Worm (Caenorhabditis elegans) whole organism, mixed stage, embryonic: ENCODE results near the gene C34C12.7.

Experiments
- M03D4.4 ChIP-seq: sonication (generic microtip); optimal IDR thresholded peaks from 2 replicates; lab custom pipeline; 2017; ENCODE audit warnings: mild to moderate bottlenecking, missing genetic modification characterization, missing compliant biosample characterization
- bed-3 ChIP-seq: fragments of 200-800 bp; sonication (Bioruptor generic); optimal IDR thresholded peaks from 3 replicates; lab custom pipeline; 2018; ENCODE audit warnings: mild to moderate bottlenecking, missing genetic modification characterization, moderate library complexity, missing compliant biosample characterization
- blmp-1 ChIP-seq: fragments of 150-350 bp; optimal IDR thresholded peaks from 2 replicates; lab custom pipeline; 2014; ENCODE audit warnings: missing biosample characterization, missing genetic modification characterization
- ceh-39 ChIP-seq: fragments of 150-350 bp; optimal IDR thresholded peaks from 2 replicates; lab custom pipeline; 2014; ENCODE audit warnings: missing biosample characterization, missing genetic modification characterization
- ceh-43 ChIP-seq: fragments of 200-800 bp; sonication (Bioruptor generic); optimal IDR thresholded peaks from 2 replicates; lab custom pipeline; 2018; ENCODE audit warnings: mild to moderate bottlenecking, missing genetic modification characterization, moderate library complexity, missing compliant biosample characterization
- ceh-83 ChIP-seq: fragments of 200-800 bp; sonication (Bioruptor generic); optimal IDR thresholded peaks from 2 replicates; lab custom pipeline; 2018; ENCODE audit warnings: mild to moderate bottlenecking, missing genetic modification characterization, missing compliant biosample characterization
- ces-1 ChIP-seq: fragments of 150-350 bp; optimal IDR thresholded peaks from 2 replicates; lab custom pipeline; 2014; ENCODE audit warnings: missing biosample characterization, missing genetic modification reagents, missing genetic modification characterization
- cnd-1 ChIP-seq: fragments of 200-800 bp; sonication (Bioruptor generic); optimal IDR thresholded peaks from 2 replicates; lab custom pipeline; 2018; ENCODE audit warnings: mild to moderate bottlenecking, missing genetic modification characterization, missing compliant biosample characterization
- drap-1 ChIP-seq: fragments of 200-800 bp; sonication (Bioruptor generic); optimal IDR thresholded peaks from 3 replicates; lab custom pipeline; 2018; ENCODE audit warnings: mild to moderate bottlenecking, missing genetic modification characterization, missing compliant biosample characterization
- elt-1 ChIP-seq: sonication (generic microtip); optimal IDR thresholded peaks from 2 replicates; lab custom pipeline; 2017; ENCODE audit warnings: missing genetic modification characterization, mild to moderate bottlenecking, missing compliant biosample characterization, antibody characterized with exemption, moderate library complexity, borderline replicate concordance; ENCODE audit not compliant: insufficient read depth
- elt-3 ChIP-seq: fragments of 150-350 bp; optimal IDR thresholded peaks from 2 replicates; lab custom pipeline; 2014; ENCODE audit warnings: missing biosample characterization, missing genetic modification characterization
- flh-1 ChIP-seq: fragments of 200-800 bp; sonication (Bioruptor generic); optimal IDR thresholded peaks from 2 replicates; lab custom pipeline; 2018; ENCODE audit warnings: mild to moderate bottlenecking, missing genetic modification characterization, moderate library complexity, missing compliant biosample characterization
- ham-2 ChIP-seq: fragments of 200-800 bp; sonication (Bioruptor generic); optimal IDR thresholded peaks from 2 replicates; lab custom pipeline; 2018; ENCODE audit warnings: mild to moderate bottlenecking, missing genetic modification characterization, missing compliant biosample characterization
- hlh-1 ChIP-seq: fragments of 150-350 bp; optimal IDR thresholded peaks from 2 replicates; lab custom pipeline; 2014; ENCODE audit warnings: missing biosample characterization, missing genetic modification reagents, missing genetic modification characterization
- lin-13 ChIP-seq: fragments of 150-350 bp; optimal IDR thresholded peaks from 2 replicates; lab custom pipeline; 2014; ENCODE audit warnings: missing biosample characterization, missing genetic modification characterization
- lin-32 ChIP-seq: fragments of 200-800 bp; sonication (Bioruptor generic); optimal IDR thresholded peaks from 2 replicates; lab custom pipeline; 2018; ENCODE audit warnings: mild to moderate bottlenecking, missing genetic modification characterization, missing compliant biosample characterization
- lsy-2 ChIP-seq: fragments of 150-350 bp; optimal IDR thresholded peaks from 2 replicates; lab custom pipeline; 2014; ENCODE audit warnings: missing biosample characterization, missing genetic modification characterization
- mab-5 ChIP-seq: fragments of 150-350 bp; optimal IDR thresholded peaks from 2 replicates; lab custom pipeline; 2014; ENCODE audit warnings: missing biosample characterization, missing genetic modification characterization
- mep-1 ChIP-seq: fragments of 150-350 bp; optimal IDR thresholded peaks from 2 replicates; lab custom pipeline; 2017; ENCODE audit warnings: missing biosample characterization, missing genetic modification reagents, missing genetic modification characterization, inconsistent platforms
- mls-2 ChIP-seq: sonication (generic microtip); optimal IDR thresholded peaks from 2 replicates; lab custom pipeline; 2016; ENCODE audit warnings: mild to moderate bottlenecking, missing genetic modification characterization, moderate library complexity, missing compliant biosample characterization
- nhr-12 ChIP-seq: fragments of 150-350 bp; optimal IDR thresholded peaks from 2 replicates; lab custom pipeline; 2014; ENCODE audit warnings: missing biosample characterization, missing genetic modification characterization
- nhr-2 ChIP-seq: fragments of 150-350 bp; optimal IDR thresholded peaks from 2 replicates; lab custom pipeline; 2014; ENCODE audit warnings: missing biosample characterization, missing genetic modification characterization
- nhr-237 ChIP-seq: fragments of 150-350 bp; optimal IDR thresholded peaks from 2 replicates; lab custom pipeline; 2014; ENCODE audit warnings: missing biosample characterization, missing genetic modification characterization
- nhr-28 ChIP-seq: fragments of 150-350 bp; optimal IDR thresholded peaks from 2 replicates; lab custom pipeline; 2014; ENCODE audit warnings: missing biosample characterization, missing genetic modification characterization
- nhr-76 ChIP-seq: sonication (generic microtip); optimal IDR thresholded peaks from 2 replicates; lab custom pipeline; 2017; ENCODE audit warnings: missing biosample characterization, missing genetic modification characterization
- pha-4 ChIP-seq: fragments of 150-350 bp; optimal IDR thresholded peaks from 2 replicates; lab custom pipeline; 2018; ENCODE audit warnings: missing biosample characterization, missing genetic modification reagents, missing genetic modification characterization
- sem-2 ChIP-seq: fragments of 200-800 bp; sonication (Bioruptor generic); optimal IDR thresholded peaks from 2 replicates; lab custom pipeline; 2018; ENCODE audit warnings: mild to moderate bottlenecking, missing genetic modification characterization, missing compliant biosample characterization
- snpc-4 ChIP-seq: fragments of 150-350 bp; optimal IDR thresholded peaks from 2 replicates; lab custom pipeline; 2014; ENCODE audit warnings: missing biosample characterization, missing genetic modification characterization
- sptf-1 ChIP-seq: sonication (generic microtip); optimal IDR thresholded peaks from 2 replicates; lab custom pipeline; 2017; ENCODE audit warnings: mild to moderate bottlenecking, missing genetic modification characterization, moderate library complexity, missing compliant biosample characterization
- tbx-8 ChIP-seq: fragments of 200-800 bp; sonication (Bioruptor generic); optimal IDR thresholded peaks from 2 replicates; lab custom pipeline; 2018; ENCODE audit warnings: mild to moderate bottlenecking, missing genetic modification characterization, moderate library complexity, missing compliant biosample characterization
- unc-120 ChIP-seq: sonication (generic microtip); optimal IDR thresholded peaks from 2 replicates; lab custom pipeline; 2017; ENCODE audit warnings: missing genetic modification characterization, missing compliant biosample characterization; ENCODE audit not compliant: poor library complexity, severe bottlenecking
- unc-39 ChIP-seq: fragments of 150-350 bp; optimal IDR thresholded peaks from 2 replicates; lab custom pipeline; 2014; ENCODE audit warnings: missing biosample characterization, missing genetic modification characterization
- unc-62 ChIP-seq: fragments of 150-350 bp; optimal IDR thresholded peaks from 2 replicates; lab custom pipeline; 2014; ENCODE audit warnings: missing biosample characterization, missing genetic modification reagents, missing genetic modification characterization
- zip-8 ChIP-seq: fragments of 150-350 bp; optimal IDR thresholded peaks from 2 replicates; lab custom pipeline; 2014; ENCODE audit warnings: missing biosample characterization, missing genetic modification characterization
- ztf-11 ChIP-seq: fragments of 150-350 bp; optimal IDR thresholded peaks from 2 replicates; lab custom pipeline; 2014; ENCODE audit warnings: missing biosample characterization, missing genetic modification characterization

The C34C12.7 gene

ce11 chrIII:3461403-3461802 lies 26.7 kb downstream of the C34C12.7 start, which contains the start of gene pph-6:
pph-6 (plus strand) TSS chrIII:3461703.
- no peak for TF ChIP-seq M03D4.4 (tag; lab: Kevin White, UChicago)
- TF ChIP-seq nhr-28, result no peak
- TF ChIP-seq mep-1 (tag; lab: Kevin White, UChicago), result no peak
- no peak for TF ChIP-seq snpc-4
- TF ChIP-seq tbx-8 (GFP tag; lab: Kevin White, UChicago), result no peak
- no peak for TF ChIP-seq elt-1 (tag; lab: Kevin White, UChicago)
- no peak for TF ChIP-seq ceh-39 (tag; lab: Kevin White, UChicago)
- no peak for TF ChIP-seq mab-5 (tag; lab: Kevin White, UChicago)
- no peak for TF ChIP-seq ztf-11
- no peak for TF ChIP-seq blmp-1 (tag; lab: Kevin White, UChicago)
- TF ChIP-seq lsy-2 (tag; lab: Kevin White, UChicago), result no peak
- no peak for TF ChIP-seq zip-8 (tag; lab: Kevin White, UChicago)
- no peak for TF ChIP-seq lin-32 (GFP tag; lab: Kevin White, UChicago)
- TF ChIP-seq pha-4 (tag; lab: Kevin White, UChicago), result no peak
- no peak for TF ChIP-seq unc-62 (GFP tag; lab: Kevin White, UChicago)
- TF ChIP-seq ceh-83 (GFP tag; lab: Kevin White, UChicago), result no peak
- no peak for TF ChIP-seq flh-1 (GFP tag; lab: Kevin White, UChicago)

ce11 chrIII:3460061-3460460 lies 28.1 kb downstream of the C34C12.7 start, which contains the start of gene C34C12.8:
C34C12.8 (plus strand) TSS chrIII:3460406.
- peak; percentile 80 for TF ChIP-seq nhr-237 (tag; lab: Kevin White, UChicago)
- TF ChIP-seq nhr-12 (tag; lab: Kevin White, UChicago), result no peak
- TF ChIP-seq flh-1 (GFP tag; lab: Kevin White, UChicago), result no peak
- no peak for TF ChIP-seq sem-2 (GFP tag; lab: Kevin White, UChicago)
- TF ChIP-seq pha-4 (tag; lab: Kevin White, UChicago), result peak; percentile 90
- no peak for TF ChIP-seq nhr-76
- peak; percentile 4 for TF ChIP-seq nhr-28
- no peak for TF ChIP-seq ham-2 (GFP tag; lab: Kevin White, UChicago)
- TF ChIP-seq lin-32 (GFP tag; lab: Kevin White, UChicago), result no peak
- no peak for TF ChIP-seq ceh-83 (GFP tag; lab: Kevin White, UChicago)
- peak; percentile 90 for TF ChIP-seq mep-1 (tag; lab: Kevin White, UChicago)
- peak; percentile 92 for TF ChIP-seq ces-1 (GFP tag; lab: Kevin White, UChicago)
- peak; percentile 56 for TF ChIP-seq cnd-1 (tag; lab: Kevin White, UChicago)
- peak; percentile 3 for TF ChIP-seq unc-62 (GFP tag; lab: Kevin White, UChicago)
- TF ChIP-seq mab-5 (tag; lab: Kevin White, UChicago), result no peak
- peak; percentile 88 for TF ChIP-seq lsy-2 (tag; lab: Kevin White, UChicago)
- no peak for TF ChIP-seq unc-39 (tag; lab: Kevin White, UChicago)
- TF ChIP-seq snpc-4, result no peak
- no peak for TF ChIP-seq ztf-11
- peak; percentile 32 for TF ChIP-seq ceh-43 (GFP tag; lab: Kevin White, UChicago)
- peak; percentile 39 for TF ChIP-seq drap-1 (GFP tag; lab: Kevin White, UChicago)
- no peak for TF ChIP-seq elt-1 (tag; lab: Kevin White, UChicago)
- TF ChIP-seq lin-13, result peak; percentile 95
- no peak for TF ChIP-seq zip-8 (tag; lab: Kevin White, UChicago)
- TF ChIP-seq ceh-39 (tag; lab: Kevin White, UChicago), result peak; percentile 62
- peak; percentile 42 for TF ChIP-seq hlh-1
- TF ChIP-seq sptf-1 (tag; lab: Kevin White, UChicago), result peak; percentile 67
- TF ChIP-seq elt-3 (tag; lab: Kevin White, UChicago), result no peak
- TF ChIP-seq tbx-8 (GFP tag; lab: Kevin White, UChicago), result peak; percentile 37
- peak; percentile 1 for TF ChIP-seq unc-120 (tag; lab: Kevin White, UChicago)
- no peak for TF ChIP-seq nhr-2
- TF ChIP-seq M03D4.4 (tag; lab: Kevin White, UChicago), result peak; percentile 67
- no peak for TF ChIP-seq blmp-1 (tag; lab: Kevin White, UChicago)
- TF ChIP-seq bed-3 (GFP tag; lab: Kevin White, UChicago), result no peak
- TF ChIP-seq mls-2 (tag; lab: Kevin White, UChicago), result peak; percentile 51

ce11 chrIII:3456226-3456625 lies 31.9 kb downstream of the C34C12.7 start:
- peak; percentile 90 for TF ChIP-seq ceh-39 (tag; lab: Kevin White, UChicago)
- peak; percentile 75 for TF ChIP-seq sptf-1 (tag; lab: Kevin White, UChicago)
- TF ChIP-seq pha-4 (tag; lab: Kevin White, UChicago), result peak; percentile 65
- TF ChIP-seq unc-39 (tag; lab: Kevin White, UChicago), result no peak
- TF ChIP-seq lin-32 (GFP tag; lab: Kevin White, UChicago), result no peak
- peak; percentile 88 for TF ChIP-seq ces-1 (GFP tag; lab: Kevin White, UChicago)
- TF ChIP-seq ztf-11, result peak; percentile 55
- TF ChIP-seq zip-8 (tag; lab: Kevin White, UChicago), result no peak
- TF ChIP-seq hlh-1, result peak; percentile 37
- no peak for TF ChIP-seq ceh-43 (GFP tag; lab: Kevin White, UChicago)
- peak; percentile 57 for TF ChIP-seq drap-1 (GFP tag; lab: Kevin White, UChicago)
- TF ChIP-seq elt-3 (tag; lab: Kevin White, UChicago), result peak; percentile 57
- peak; percentile 30 for TF ChIP-seq unc-120 (tag; lab: Kevin White, UChicago)
- TF ChIP-seq mab-5 (tag; lab: Kevin White, UChicago), result no peak
- TF ChIP-seq flh-1 (GFP tag; lab: Kevin White, UChicago), result no peak
- TF ChIP-seq lin-13, result peak; percentile 92
- peak; percentile 97 for TF ChIP-seq nhr-237 (tag; lab: Kevin White, UChicago)
- no peak for TF ChIP-seq sem-2 (GFP tag; lab: Kevin White, UChicago)
- TF ChIP-seq snpc-4, result no peak
- peak; percentile 42 for TF ChIP-seq nhr-2
- no peak for TF ChIP-seq ham-2 (GFP tag; lab: Kevin White, UChicago)
- TF ChIP-seq tbx-8 (GFP tag; lab: Kevin White, UChicago), result peak; percentile 68
- peak; percentile 98 for TF ChIP-seq mep-1 (tag; lab: Kevin White, UChicago)
- TF ChIP-seq lsy-2 (tag; lab: Kevin White, UChicago), result peak; percentile 98
- peak; percentile 6 for TF ChIP-seq cnd-1 (tag; lab: Kevin White, UChicago)
- no peak for TF ChIP-seq nhr-12 (tag; lab: Kevin White, UChicago)
- TF ChIP-seq mls-2 (tag; lab: Kevin White, UChicago), result no peak
- no peak for TF ChIP-seq M03D4.4 (tag; lab: Kevin White, UChicago)
- no peak for TF ChIP-seq ceh-83 (GFP tag; lab: Kevin White, UChicago)
- TF ChIP-seq nhr-28, result no peak
